Fruit fly (Drosophila melanogaster): Measurements from ENCODE around the gene ncd.

DNA sequence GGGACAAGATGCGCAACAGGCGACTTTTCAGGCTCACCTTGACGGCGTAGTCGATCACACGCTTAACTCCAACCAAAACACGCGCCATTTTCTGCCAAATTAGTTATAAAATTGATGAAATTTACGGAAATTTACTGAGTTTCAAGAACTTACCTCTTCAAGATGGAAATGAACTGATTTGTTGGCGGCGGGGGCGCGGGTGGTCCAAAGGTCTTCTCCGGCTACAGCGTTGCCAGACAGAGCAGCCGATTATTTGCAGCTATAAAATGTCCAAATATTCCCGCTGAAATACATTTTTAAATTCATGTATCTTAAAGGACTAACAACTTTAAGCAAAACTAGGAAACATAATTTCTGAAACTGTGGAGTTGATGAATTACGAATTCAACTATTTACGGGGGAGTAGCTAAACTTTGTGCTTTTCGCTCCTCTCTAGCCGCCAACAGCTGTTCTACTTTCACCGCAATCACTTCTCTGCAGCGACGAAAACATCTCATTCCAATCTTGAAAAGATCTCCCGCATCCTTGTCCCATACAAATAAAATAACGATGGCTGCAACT, 4.1 kb downstream of the ncd start, which contains the start of the genes Etfb and CG7789:
- no peak for TF ChIP-seq psq (optimal IDR thresholded peaks at IDR 0.05)
- TF ChIP-seq ttk (optimal IDR thresholded peaks at IDR 0.05): no peak
- TF ChIP-seq insv (optimal IDR thresholded peaks at IDR 0.05): no peak

All from Kc167 (cell line).